Fruit fly (Drosophila melanogaster): ENCODE results near the gene CG2211.

CG2211 gene

dm6 chr3L:1349942-1350923 lies 15.1 kb upstream of the CG2211 start (continued):
- TF ChIP-seq HHEX (GFP tag; optimal IDR thresholded peaks at IDR 0.05) (no peak), Dad (GFP tag; optimal IDR thresholded peaks at IDR 0.05) (no peak), CG15073 (GFP tag; optimal IDR thresholded peaks at IDR 0.05) (no peak), z (GFP tag; IDR thresholded peaks at IDR 0.05) (no peak), CG10565 (GFP tag; optimal IDR thresholded peaks at IDR 0.05) (no peak), Nf-YA (GFP tag; IDR thresholded peaks at IDR 0.05) (no peak), CG7357 (GFP tag; IDR thresholded peaks at IDR 0.05) (no peak), gcm (GFP tag; optimal IDR thresholded peaks at IDR 0.05) (no peak), her (GFP tag; optimal IDR thresholded peaks at IDR 0.05) (peak; percentile 20), Mrtf (GFP tag; IDR thresholded peaks at IDR 0.05) (no peak), CG8290 (GFP tag; optimal IDR thresholded peaks at IDR 0.05) (peak; percentile 39), CG8290 (tag; optimal IDR thresholded peaks at IDR 0.05) (peak in 1 of 2 experiments; percentile 77), Aef1 (GFP tag; IDR thresholded peaks at IDR 0.05) (no peak), tgo (GFP tag; IDR thresholded peaks at IDR 0.05) (no peak; the same call in 2 of the 3 replicates), ftz-f1 (GFP tag; optimal IDR thresholded peaks at IDR 0.05) (no peak), nau (GFP tag; optimal IDR thresholded peaks at IDR 0.05) (no peak), Mes4 (GFP tag; optimal IDR thresholded peaks at IDR 0.05) (no peak), CG2875 (GFP tag; optimal IDR thresholded peaks at IDR 0.05) (no peak), Abd-B (GFP tag; optimal IDR thresholded peaks at IDR 0.05) (no peak), CG33213 (GFP tag; optimal IDR thresholded peaks at IDR 0.05) (peak; percentile 21), trh (GFP tag; optimal IDR thresholded peaks at IDR 0.05) (no peak), eyg (GFP tag; optimal IDR thresholded peaks at IDR 0.05) (no peak), CG2678 (tag; optimal IDR thresholded peaks at IDR 0.05) (peak; percentile 53), row (GFP tag; IDR thresholded peaks at IDR 0.05) (peak; percentile 70), CG10366 (GFP tag; IDR thresholded peaks at IDR 0.05) (no peak), ATbp (GFP tag; optimal IDR thresholded peaks at IDR 0.05) (no peak), CG7987 (GFP tag; optimal IDR thresholded peaks at IDR 0.05) (no peak), amos (GFP tag; IDR thresholded peaks at IDR 0.05; ENCODE audit: partially characterized antibody) (peak; percentile 99), CTCF (GFP tag; optimal IDR thresholded peaks at IDR 0.05) (no peak), CG3726 (GFP tag; IDR thresholded peaks at IDR 0.05) (no peak), E2f2 (GFP tag; IDR thresholded peaks at IDR 0.05) (peak; percentile 16; the same call in 1 of the 2 replicates), CG10431 (GFP tag; optimal IDR thresholded peaks at IDR 0.05) (no peak), CG1832 (GFP tag; optimal IDR thresholded peaks at IDR 0.05) (no peak), HLH3B (GFP tag; IDR thresholded peaks at IDR 0.05) (no peak), CG1233 (GFP tag; optimal IDR thresholded peaks at IDR 0.05) (no peak), CG10147 (GFP tag; optimal IDR thresholded peaks at IDR 0.05) (no peak), CG18619 (GFP tag; optimal IDR thresholded peaks at IDR 0.05) (no peak), slp2 (GFP tag; optimal IDR thresholded peaks at IDR 0.05) (peak; percentile 7), ind (GFP tag; optimal IDR thresholded peaks at IDR 0.05) (peak; percentile 26), CG1602 (GFP tag; optimal IDR thresholded peaks at IDR 0.05) (peak; percentile 40), H15 (GFP tag; IDR thresholded peaks at IDR 0.05) (no peak), peb (GFP tag; IDR thresholded peaks at IDR 0.05) (no peak), CG16863 (GFP tag; optimal IDR thresholded peaks at IDR 0.05) (peak; percentile 3), CG11504 (tag; optimal IDR thresholded peaks at IDR 0.05) (peak; percentile 48), ken (GFP tag; IDR thresholded peaks at IDR 0.05) (no peak), so (GFP tag; IDR thresholded peaks at IDR 0.05) (no peak), CG12219 (GFP tag; optimal IDR thresholded peaks at IDR 0.05) (no peak), NC2β (GFP tag; optimal IDR thresholded peaks at IDR 0.05) (peak; percentile 10), CG2129 (GFP tag; IDR thresholded peaks at IDR 0.05; ENCODE audit: partially characterized antibody) (peak; percentile 97), esg (GFP tag; conservative IDR thresholded peaks at IDR 0.05) (no peak), CG13775 (GFP tag; optimal IDR thresholded peaks at IDR 0.05) (peak; percentile 19)

All from whole organism, embryonic.